Worm (Caenorhabditis elegans): Measurements from ENCODE around the gene srb-11.
A peak's percentile ranks its signal among the peaks of the same experiment; 100 is the strongest.

DNA sequence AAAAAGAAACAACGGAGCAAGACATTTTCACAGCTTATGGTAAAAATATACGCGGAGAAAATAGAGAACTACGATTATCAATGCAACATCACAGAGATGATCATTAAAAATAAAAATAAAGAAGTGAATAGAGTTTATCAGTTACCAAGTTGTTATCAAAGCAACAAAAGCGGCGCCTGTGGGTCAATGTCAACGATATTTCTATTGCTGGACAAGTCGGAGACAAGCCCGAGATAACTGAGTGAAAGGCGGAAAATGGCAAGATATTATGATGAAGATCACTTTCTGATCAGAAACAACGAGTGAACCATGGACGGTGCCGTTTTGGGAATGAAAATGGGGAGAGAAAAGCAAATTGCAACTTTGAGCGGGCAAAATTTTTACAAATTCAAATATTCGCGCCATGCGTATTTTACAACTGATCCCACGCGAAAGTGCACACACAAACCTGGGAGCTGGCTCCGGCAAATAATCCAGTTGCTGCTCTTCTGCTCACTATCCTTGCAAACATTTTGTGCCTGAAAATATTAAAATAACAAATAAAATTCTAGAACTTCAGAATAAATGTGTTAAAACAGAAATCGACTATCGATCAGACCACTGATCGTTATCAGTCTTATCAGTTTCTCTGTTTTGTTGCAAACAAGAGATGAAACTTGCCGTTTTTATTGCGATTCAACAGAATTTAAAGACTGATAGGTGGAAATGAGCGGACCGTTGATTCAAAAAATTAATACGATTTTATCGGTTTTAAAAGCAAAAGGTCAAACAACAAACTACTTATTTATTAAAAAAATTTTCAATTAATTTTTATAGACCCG is 50.2 kb downstream of the srb-11 start, which contains the start of gene mel-32:
- TF ChIP-seq mdl-1 (tag; optimal IDR thresholded peaks at IDR 0.05) (no peak), pha-4 (tag; optimal IDR thresholded peaks at IDR 0.05) (peak; percentile 48), unc-62 (GFP tag; optimal IDR thresholded peaks at IDR 0.05) (no peak)

Measured in whole organism, L3 larva.